Fruit fly (Drosophila melanogaster) whole organism, embryonic: ENCODE results near the gene CG3040.

Experiments
- Abd-B ChIP-seq: fragments of 200-800 bp; sonication (Bioruptor generic); optimal IDR thresholded peaks from 2 replicates; lab custom pipeline; 2018; ENCODE audit warnings: missing biosample characterization, mild to moderate bottlenecking, missing genetic modification characterization, moderate library complexity
- Atf6 ChIP-seq: fragments of 200-800 bp; sonication (Bioruptor generic); IDR thresholded peaks from 2 replicates; pipeline ENCODE4 v1.3.6; 2022; ENCODE audit warnings: missing biosample characterization, missing genetic modification characterization
- BEAF-32 ChIP-seq: fragments of 200-800 bp; sonication (Bioruptor generic); optimal IDR thresholded peaks from 3 replicates; lab custom pipeline; 2017; ENCODE audit warnings: missing biosample characterization, missing genetic modification characterization, mild to moderate bottlenecking, moderate library complexity, missing genetic modification reagents
- CG12219 ChIP-seq: fragments of 200-800 bp; sonication (Bioruptor generic); optimal IDR thresholded peaks from 3 replicates; lab custom pipeline; 2018; ENCODE audit warnings: missing biosample characterization, mild to moderate bottlenecking, missing genetic modification characterization
- CG12391 ChIP-seq: fragments of 200-800 bp; sonication (Bioruptor generic); optimal IDR thresholded peaks from 3 replicates; lab custom pipeline; 2018; ENCODE audit warnings: missing biosample characterization, mild to moderate bottlenecking, missing genetic modification characterization, moderate library complexity
- CG14965 ChIP-seq: fragments of 200-800 bp; sonication (Bioruptor generic); optimal IDR thresholded peaks from 2 replicates; lab custom pipeline; 2016; ENCODE audit warnings: missing biosample characterization, missing genetic modification characterization, borderline replicate concordance
- CG16863 ChIP-seq: fragments of 200-800 bp; sonication (Bioruptor generic); optimal IDR thresholded peaks from 3 replicates; lab custom pipeline; 2016; ENCODE audit warnings: missing biosample characterization, missing genetic modification characterization
- CG17361 ChIP-seq: fragments of 200-800 bp; sonication (Bioruptor generic); IDR thresholded peaks from 3 replicates; pipeline ENCODE4 v1.3.6; 2022; ENCODE audit warnings: missing biosample characterization, missing genetic modification characterization
- CG18011 ChIP-seq: fragments of 200-800 bp; sonication (Bioruptor generic); optimal IDR thresholded peaks from 2 replicates; lab custom pipeline; 2017; ENCODE audit warnings: missing biosample characterization, missing genetic modification characterization, mild to moderate bottlenecking, moderate library complexity, missing genotype
- CG18476 ChIP-seq: fragments of 200-800 bp; sonication (Bioruptor generic); optimal IDR thresholded peaks from 2 replicates; lab custom pipeline; 2016; ENCODE audit warnings: missing biosample characterization, mild to moderate bottlenecking, missing genetic modification characterization
- CG2116 ChIP-seq: fragments of 200-800 bp; sonication (Bioruptor generic); optimal IDR thresholded peaks from 3 replicates; lab custom pipeline; 2018; ENCODE audit warnings: missing biosample characterization, mild to moderate bottlenecking, missing genetic modification characterization
- CG2202 ChIP-seq: fragments of 200-800 bp; sonication (Bioruptor generic); optimal IDR thresholded peaks from 2 replicates; lab custom pipeline; 2018; ENCODE audit warnings: missing biosample characterization, mild to moderate bottlenecking, missing genetic modification characterization
- CG2875 ChIP-seq: fragments of 200-800 bp; sonication (Bioruptor generic); optimal IDR thresholded peaks from 2 replicates; lab custom pipeline; 2017; ENCODE audit warnings: missing biosample characterization, mild to moderate bottlenecking, missing genetic modification characterization, missing genetic modification reagents
- CG30431 ChIP-seq: fragments of 200-800 bp; sonication (Bioruptor generic); optimal IDR thresholded peaks from 2 replicates; lab custom pipeline; 2017; ENCODE audit warnings: missing biosample characterization, missing genetic modification characterization
- CG42726 ChIP-seq: fragments of 200-800 bp; sonication (Bioruptor generic); IDR thresholded peaks from 2 replicates; pipeline ENCODE4 v1.3.6; 2022; ENCODE audit warnings: missing biosample characterization, missing genetic modification characterization; ENCODE audit not compliant: partially characterized antibody
- CG5953 ChIP-seq: fragments of 200-800 bp; sonication (Bioruptor generic); IDR thresholded peaks from 2 replicates; pipeline ENCODE4 v1.3.6; 2022; ENCODE audit warnings: missing biosample characterization, missing genetic modification characterization
- CG7357 ChIP-seq: fragments of 200-800 bp; sonication (Bioruptor generic); IDR thresholded peaks from 3 replicates; pipeline ENCODE4 v1.3.6; 2022; ENCODE audit warnings: missing biosample characterization, missing genetic modification characterization
- CG7372 ChIP-seq: fragments of 200-800 bp; sonication (Bioruptor generic); IDR thresholded peaks from 2 replicates; pipeline ENCODE4 v1.3.6; 2022; ENCODE audit warnings: missing biosample characterization, missing genetic modification characterization
- CG7745 ChIP-seq: fragments of 200-800 bp; sonication (Bioruptor generic); optimal IDR thresholded peaks from 2 replicates; lab custom pipeline; 2018; ENCODE audit warnings: missing biosample characterization, mild to moderate bottlenecking, missing genetic modification characterization, moderate library complexity
- CG8765 ChIP-seq: fragments of 200-800 bp; sonication (Bioruptor generic); IDR thresholded peaks from 2 replicates; pipeline ENCODE4 v1.3.6; 2022; ENCODE audit warnings: missing biosample characterization, missing genetic modification characterization
- CG9727 ChIP-seq: fragments of 200-800 bp; sonication (Bioruptor generic); optimal IDR thresholded peaks from 3 replicates; lab custom pipeline; 2017; ENCODE audit warnings: missing biosample characterization, mild to moderate bottlenecking, missing genetic modification characterization
- Dfd ChIP-seq, 2 experiments: fragments of >200 bp; optimal IDR thresholded peaks; 2 replicates each; lab custom pipeline; 2017; ENCODE audit warnings: missing biosample characterization in 2 of 2, missing genetic modification characterization in 2 of 2
- Dll ChIP-seq: fragments of 200-800 bp; sonication (Bioruptor generic); IDR thresholded peaks from 4 replicates; pipeline ENCODE4 v1.3.6; 2022; ENCODE audit warnings: missing biosample characterization, missing genetic modification characterization; ENCODE audit not compliant: partially characterized antibody
- Eip74EF ChIP-seq, 2 experiments: fragments of 200-800 bp in 1 of 2; fragments of >200 bp in 1 of 2; sonication (Bioruptor generic) in 1 of 2; optimal IDR thresholded peaks; 2 replicates each; lab custom pipeline; 2017 to 2019; ENCODE audit warnings: missing biosample characterization in 2 of 2, missing genetic modification characterization in 2 of 2, mild to moderate bottlenecking in 1 of 2, moderate library complexity in 1 of 2
- Fer2 ChIP-seq: fragments of 200-800 bp; sonication (Bioruptor generic); optimal IDR thresholded peaks from 2 replicates; lab custom pipeline; 2018; ENCODE audit warnings: missing biosample characterization, mild to moderate bottlenecking, missing genetic modification characterization, moderate library complexity
- H15 ChIP-seq: fragments of 200-800 bp; sonication (Bioruptor generic); IDR thresholded peaks from 3 replicates; pipeline ENCODE4 v1.3.6; 2022; ENCODE audit warnings: missing biosample characterization, missing genetic modification characterization
- MBD-R2 ChIP-seq: fragments of 200-800 bp; sonication (Bioruptor generic); IDR thresholded peaks from 2 replicates; pipeline ENCODE4 v1.3.6; 2022; ENCODE audit warnings: missing biosample characterization, missing genetic modification characterization
- Mrtf ChIP-seq: fragments of 200-800 bp; sonication (Bioruptor generic); IDR thresholded peaks from 3 replicates; pipeline ENCODE4 v1.3.6; 2022; ENCODE audit warnings: missing biosample characterization, missing genetic modification characterization
- NfI ChIP-seq: fragments of 200-800 bp; sonication (Bioruptor generic); optimal IDR thresholded peaks from 3 replicates; lab custom pipeline; 2018; ENCODE audit warnings: missing biosample characterization, mild to moderate bottlenecking, missing genetic modification characterization, moderate library complexity
- Oaz ChIP-seq: fragments of 200-800 bp; sonication (Bioruptor generic); IDR thresholded peaks from 2 replicates; pipeline ENCODE4 v1.3.6; 2022; ENCODE audit warnings: missing biosample characterization, missing genetic modification characterization
- Ravus ChIP-seq: fragments of 200-800 bp; sonication (Bioruptor generic); IDR thresholded peaks from 2 replicates; pipeline ENCODE4 v1.3.6; 2022; ENCODE audit warnings: missing biosample characterization, missing genetic modification characterization
- Rfx ChIP-seq: fragments of 200-800 bp; sonication (Bioruptor generic); IDR thresholded peaks from 2 replicates; pipeline ENCODE4 v1.3.6; 2022; ENCODE audit warnings: missing biosample characterization, missing genetic modification characterization
- Side ChIP-seq: fragments of 200-800 bp; sonication (Bioruptor generic); optimal IDR thresholded peaks from 2 replicates; lab custom pipeline; 2016; ENCODE audit warnings: missing biosample characterization, missing genetic modification characterization
- Sox102F ChIP-seq: fragments of 200-800 bp; sonication (Bioruptor generic); optimal IDR thresholded peaks from 2 replicates; lab custom pipeline; 2018; ENCODE audit warnings: missing biosample characterization, mild to moderate bottlenecking, missing genetic modification characterization, moderate library complexity
- Spps ChIP-seq: fragments of 200-800 bp; sonication (Bioruptor generic); optimal IDR thresholded peaks from 2 replicates; lab custom pipeline; 2018; ENCODE audit warnings: missing biosample characterization, mild to moderate bottlenecking, missing genetic modification characterization
- abd-A ChIP-seq: fragments of 200-800 bp; sonication (Bioruptor generic); optimal IDR thresholded peaks from 3 replicates; lab custom pipeline; 2019; ENCODE audit warnings: missing biosample characterization, mild to moderate bottlenecking, missing genetic modification characterization, moderate library complexity
- ash1 ChIP-seq: fragments of 200-800 bp; sonication (Bioruptor generic); optimal IDR thresholded peaks from 2 replicates; lab custom pipeline; 2018; ENCODE audit warnings: missing biosample characterization, mild to moderate bottlenecking, missing genetic modification characterization
- ato ChIP-seq: fragments of 200-800 bp; sonication (Bioruptor generic); IDR thresholded peaks from 2 replicates; pipeline ENCODE4 v1.3.6; 2022; ENCODE audit warnings: missing biosample characterization, missing genetic modification characterization; ENCODE audit not compliant: partially characterized antibody
- bigmax ChIP-seq: fragments of 200-800 bp; sonication (Bioruptor generic); optimal IDR thresholded peaks from 2 replicates; lab custom pipeline; 2018; ENCODE audit warnings: missing biosample characterization, mild to moderate bottlenecking, missing genetic modification characterization
- dysf ChIP-seq: fragments of 200-800 bp; sonication (Bioruptor generic); IDR thresholded peaks from 3 replicates; pipeline ENCODE4 v1.3.6; 2022; ENCODE audit warnings: missing biosample characterization, missing genetic modification characterization
- fu2 ChIP-seq: fragments of 200-800 bp; sonication (Bioruptor generic); optimal IDR thresholded peaks from 2 replicates; lab custom pipeline; 2016; ENCODE audit warnings: missing biosample characterization, missing genetic modification characterization
- gsb-n ChIP-seq: fragments of 200-800 bp; sonication (Bioruptor generic); optimal IDR thresholded peaks from 3 replicates; lab custom pipeline; 2018; ENCODE audit warnings: missing biosample characterization, mild to moderate bottlenecking, missing genetic modification characterization
- h ChIP-seq: fragments of >200 bp; optimal IDR thresholded peaks from 2 replicates; lab custom pipeline; 2017
- hb ChIP-seq: fragments of 200-800 bp; sonication (Bioruptor generic); IDR thresholded peaks from 3 replicates; pipeline ENCODE4 v1.3.6; 2022; ENCODE audit warnings: missing biosample characterization, missing genetic modification characterization; ENCODE audit not compliant: partially characterized antibody
- pros ChIP-seq: fragments of 200-800 bp; sonication (Bioruptor generic); optimal IDR thresholded peaks from 3 replicates; lab custom pipeline; 2019; ENCODE audit warnings: missing biosample characterization, mild to moderate bottlenecking, missing genetic modification characterization, moderate library complexity
- ro ChIP-seq: fragments of 200-800 bp; sonication (Bioruptor generic); IDR thresholded peaks from 2 replicates; pipeline ENCODE4 v1.3.6; 2022; ENCODE audit warnings: missing biosample characterization, missing genetic modification characterization
- sens ChIP-seq: fragments of 200-800 bp; sonication (Bioruptor generic); peaks from one replicate; lab custom pipeline; 2016; ENCODE audit warnings: missing biosample characterization, missing genetic modification characterization
- slbo ChIP-seq: fragments of 200-800 bp; sonication (Bioruptor generic); IDR thresholded peaks from 2 replicates; pipeline ENCODE4 v1.3.6; 2022; ENCODE audit warnings: missing biosample characterization, missing genetic modification characterization
- usp ChIP-seq: fragments of >200 bp; optimal IDR thresholded peaks from 2 replicates; lab custom pipeline; 2017; ENCODE audit warnings: missing biosample characterization, missing genetic modification characterization
- wdn ChIP-seq: fragments of 200-800 bp; sonication (Bioruptor generic); IDR thresholded peaks from 2 replicates; pipeline ENCODE4 v1.3.6; 2022; ENCODE audit warnings: missing biosample characterization, missing genetic modification characterization
- z ChIP-seq: fragments of 200-800 bp; sonication (Bioruptor generic); IDR thresholded peaks from 3 replicates; pipeline ENCODE4 v1.3.6; 2022; ENCODE audit warnings: missing biosample characterization, missing genetic modification characterization
- zfh2 ChIP-seq: fragments of 200-800 bp; sonication (Bioruptor generic); optimal IDR thresholded peaks from 2 replicates; lab custom pipeline; 2016; ENCODE audit warnings: missing biosample characterization, missing genetic modification characterization

CG3040 gene

dm6 chrX:6968564-6968963 lies 4.6 kb downstream of the CG3040 start, which contains the start of gene Setd3 (continued):
- TF ChIP-seq Dll = no peak
- no peak for TF ChIP-seq Dfd (GFP tag; optimal IDR thresholded peaks at IDR 0.05; lab: Kevin White, UChicago)
- no peak for TF ChIP-seq sens
- TF ChIP-seq CG7357 (GFP tag; lab: Robert Waterston, UW) = no peak
- peak; percentile 85 for TF ChIP-seq gsb-n
- peak; percentile 18 for TF ChIP-seq Sox102F
- no peak for TF ChIP-seq Abd-B
- no peak for TF ChIP-seq CG7745 (tag; lab: Kevin White, UChicago)
- no peak for TF ChIP-seq fu2 (GFP tag; lab: Kevin White, UChicago)
- TF ChIP-seq abd-A = no peak
- no peak for TF ChIP-seq bigmax (GFP tag; lab: Kevin White, UChicago)
- no peak for TF ChIP-seq CG14965 (GFP tag; lab: Kevin White, UChicago)
- no peak for TF ChIP-seq h (lab: Kevin White, UChicago)
- no peak for TF ChIP-seq Oaz (GFP tag; lab: Robert Waterston, UW)
- TF ChIP-seq BEAF-32 (GFP tag; lab: Kevin White, UChicago) = peak; percentile 3
- TF ChIP-seq CG8765 (GFP tag; lab: Robert Waterston, UW) = no peak
- no peak for TF ChIP-seq Mrtf
- TF ChIP-seq NfI (GFP tag; lab: Kevin White, UChicago) = no peak
- TF ChIP-seq z = no peak
- no peak for TF ChIP-seq CG2202 (tag; lab: Kevin White, UChicago)
- no peak for TF ChIP-seq ash1 (GFP tag; lab: Kevin White, UChicago)
- TF ChIP-seq CG18011 (GFP tag; lab: Kevin White, UChicago) = no peak
- no peak for TF ChIP-seq ro (GFP tag; lab: Robert Waterston, UW)
- peak; percentile 88 for TF ChIP-seq MBD-R2
- no peak for TF ChIP-seq Atf6 (GFP tag; lab: Robert Waterston, UW)
- no peak for TF ChIP-seq pros (GFP tag; lab: Kevin White, UChicago)
- TF ChIP-seq H15 (GFP tag; lab: Robert Waterston, UW) = no peak
- no peak for TF ChIP-seq CG17361
- peak; percentile 21 for TF ChIP-seq CG12391 (tag; lab: Kevin White, UChicago)
- TF ChIP-seq hb (GFP tag; lab: Robert Waterston, UW) = no peak
- no peak for TF ChIP-seq usp (GFP tag; lab: Kevin White, UChicago)
- TF ChIP-seq CG9727 (GFP tag; lab: Kevin White, UChicago) = no peak
- no peak for TF ChIP-seq CG18476
- no peak for TF ChIP-seq Ravus (GFP tag; lab: Robert Waterston, UW)
- no peak for TF ChIP-seq Side (GFP tag; lab: Kevin White, UChicago)
- TF ChIP-seq Spps (tag; lab: Kevin White, UChicago) = no peak
- peak; percentile 43; the same call in 1 of the 2 replicates for TF ChIP-seq slbo (GFP tag; lab: Robert Waterston, UW)
- no peak for TF ChIP-seq Eip74EF (GFP tag; optimal IDR thresholded peaks at IDR 0.05; lab: Kevin White, UChicago)
- TF ChIP-seq ato (GFP tag; lab: Robert Waterston, UW) = no peak
- TF ChIP-seq CG2875 (GFP tag; lab: Kevin White, UChicago) = no peak
- TF ChIP-seq Rfx (GFP tag; lab: Robert Waterston, UW) = no peak
- TF ChIP-seq CG12219 (GFP tag; lab: Kevin White, UChicago) = no peak
- no peak for TF ChIP-seq CG42726 (GFP tag; lab: Robert Waterston, UW)
- TF ChIP-seq dysf (GFP tag; lab: Robert Waterston, UW) = no peak
- no peak for TF ChIP-seq CG5953 (GFP tag; lab: Robert Waterston, UW)
- no peak for TF ChIP-seq CG7372 (GFP tag; lab: Robert Waterston, UW)
- TF ChIP-seq CG30431 (GFP tag; lab: Kevin White, UChicago) = no peak
- TF ChIP-seq Fer2 (tag; lab: Kevin White, UChicago) = no peak
- no peak for TF ChIP-seq CG2116 (GFP tag; lab: Kevin White, UChicago)
- no peak for TF ChIP-seq wdn (GFP tag; lab: Robert Waterston, UW)
- TF ChIP-seq CG16863 (GFP tag; lab: Kevin White, UChicago) = no peak
- TF ChIP-seq zfh2 (GFP tag; lab: Kevin White, UChicago) = no peak
